Worm (Caenorhabditis elegans) whole organism, L2 larva: ENCODE measurements around the gene F07F6.1.
A peak's percentile ranks its signal among the peaks of the same experiment; 100 is the strongest.

ENCODE experiments used
- C34F6.9 ChIP-seq: fragments of 150-350 bp; optimal IDR thresholded peaks from 2 replicates; lab custom pipeline; 2014; ENCODE audit warnings: missing biosample characterization, missing genetic modification characterization
- F13H6.1 ChIP-seq: sonication (generic microtip); optimal IDR thresholded peaks from 2 replicates; lab custom pipeline; 2016; ENCODE audit warnings: missing genetic modification characterization, missing compliant biosample characterization
- R02D3.7 ChIP-seq: fragments of 150-350 bp; optimal IDR thresholded peaks from 2 replicates; lab custom pipeline; 2014; ENCODE audit warnings: missing biosample characterization, missing genetic modification characterization
- Y55F3AM.14 ChIP-seq: fragments of 200-800 bp; sonication (Bioruptor generic); optimal IDR thresholded peaks from 2 replicates; lab custom pipeline; 2018; ENCODE audit warnings: mild to moderate bottlenecking, missing genetic modification characterization, missing compliant biosample characterization
- ZK546.5 ChIP-seq: sonication (generic microtip); optimal IDR thresholded peaks from 2 replicates; lab custom pipeline; 2017; ENCODE audit warnings: missing biosample characterization, missing genetic modification characterization
- alr-1 ChIP-seq: fragments of 150-350 bp; optimal IDR thresholded peaks from 2 replicates; lab custom pipeline; 2014; ENCODE audit warnings: missing biosample characterization, missing genetic modification characterization
- ama-1 ChIP-seq: fragments of 150-350 bp; optimal IDR thresholded peaks from 2 replicates; lab custom pipeline; 2018; ENCODE audit warnings: inconsistent platforms
- crh-2 ChIP-seq: sonication (generic microtip); optimal IDR thresholded peaks from 2 replicates; lab custom pipeline; 2017; ENCODE audit warnings: missing biosample characterization, missing genetic modification characterization
- dmd-4 ChIP-seq: sonication (generic microtip); optimal IDR thresholded peaks from 2 replicates; lab custom pipeline; 2017; ENCODE audit warnings: missing biosample characterization, missing genetic modification characterization
- elt-3 ChIP-seq: sonication (generic microtip); optimal IDR thresholded peaks from 2 replicates; lab custom pipeline; 2017; ENCODE audit warnings: missing biosample characterization, missing genetic modification characterization
- fos-1 ChIP-seq: fragments of 150-350 bp; optimal IDR thresholded peaks from 2 replicates; lab custom pipeline; 2014; ENCODE audit warnings: missing biosample characterization, missing genetic modification characterization
- lin-11 ChIP-seq: fragments of 150-350 bp; sonication (generic microtip); optimal IDR thresholded peaks from 2 replicates; lab custom pipeline; 2014; ENCODE audit warnings: missing biosample characterization, missing genetic modification characterization, inconsistent platforms, mixed read lengths
- lin-39 ChIP-seq: fragments of 150-350 bp; optimal IDR thresholded peaks from 2 replicates; lab custom pipeline; 2014; ENCODE audit warnings: missing biosample characterization, missing genetic modification reagents, missing genetic modification characterization
- lsy-2 ChIP-seq, 2 experiments: fragments of 150-350 bp in 1 of 2; sonication (generic microtip) in 1 of 2; optimal IDR thresholded peaks; 2 replicates each; lab custom pipeline; 2014 to 2017; ENCODE audit warnings: missing biosample characterization in 2 of 2, missing genetic modification characterization in 2 of 2
- mab-5 ChIP-seq: fragments of 150-350 bp; optimal IDR thresholded peaks from 2 replicates; lab custom pipeline; 2014; ENCODE audit warnings: missing biosample characterization, missing genetic modification characterization
- mdl-1 ChIP-seq, 2 experiments: fragments of 150-350 bp in 1 of 2; sonication (generic microtip) in 1 of 2; optimal IDR thresholded peaks; 2 replicates each; lab custom pipeline; 2017; ENCODE audit warnings: missing biosample characterization in 2 of 2, missing genetic modification characterization in 2 of 2
- nhr-11 ChIP-seq: fragments of 150-350 bp; optimal IDR thresholded peaks from 2 replicates; lab custom pipeline; 2014; ENCODE audit warnings: missing biosample characterization, missing genetic modification characterization
- nhr-12 ChIP-seq: fragments of 150-350 bp; optimal IDR thresholded peaks from 2 replicates; lab custom pipeline; 2014; ENCODE audit warnings: missing biosample characterization, missing genetic modification characterization
- nhr-129 ChIP-seq: fragments of 150-350 bp; optimal IDR thresholded peaks from 2 replicates; lab custom pipeline; 2014; ENCODE audit warnings: missing biosample characterization, missing genetic modification characterization
- nhr-21 ChIP-seq: fragments of 150-350 bp; optimal IDR thresholded peaks from 2 replicates; lab custom pipeline; 2014; ENCODE audit warnings: missing biosample characterization, missing genetic modification characterization
- nhr-23 ChIP-seq: fragments of 150-350 bp; optimal IDR thresholded peaks from 2 replicates; lab custom pipeline; 2014; ENCODE audit warnings: missing biosample characterization, missing genetic modification reagents, missing genetic modification characterization
- nhr-237 ChIP-seq: fragments of 150-350 bp; optimal IDR thresholded peaks from 2 replicates; lab custom pipeline; 2014; ENCODE audit warnings: missing biosample characterization, missing genetic modification characterization
- nhr-25 ChIP-seq: fragments of 150-350 bp; sonication (generic microtip); optimal IDR thresholded peaks from 3 replicates; lab custom pipeline; 2014; ENCODE audit warnings: missing biosample characterization, missing genetic modification characterization
- nhr-6 ChIP-seq: fragments of 150-350 bp; optimal IDR thresholded peaks from 2 replicates; lab custom pipeline; 2014; ENCODE audit warnings: missing biosample characterization, missing genetic modification characterization
- sem-4 ChIP-seq: fragments of 150-350 bp; optimal IDR thresholded peaks from 2 replicates; lab custom pipeline; 2014; ENCODE audit warnings: missing biosample characterization, missing genetic modification reagents, missing genetic modification characterization
- sma-3 ChIP-seq: sonication (generic microtip); optimal IDR thresholded peaks from 2 replicates; lab custom pipeline; 2016; ENCODE audit warnings: missing genetic modification reagents, missing genetic modification characterization, missing compliant biosample characterization
- sma-9 ChIP-seq, 2 experiments: fragments of 150-350 bp in 1 of 2; sonication (generic microtip) in 1 of 2; optimal IDR thresholded peaks; 2 replicates each; lab custom pipeline; 2014 to 2016; ENCODE audit warnings: missing genetic modification characterization in 2 of 2, mild to moderate bottlenecking in 1 of 2, missing biosample characterization in 1 of 2, missing compliant biosample characterization in 1 of 2, missing genetic modification reagents in 1 of 2, moderate library complexity in 1 of 2
- snpc-4 ChIP-seq: fragments of 150-350 bp; optimal IDR thresholded peaks from 2 replicates; lab custom pipeline; 2014; ENCODE audit warnings: missing biosample characterization, missing genetic modification characterization
- unc-39 ChIP-seq: fragments of 150-350 bp; optimal IDR thresholded peaks from 2 replicates; lab custom pipeline; 2014; ENCODE audit warnings: missing biosample characterization, missing genetic modification characterization
- unc-55 ChIP-seq: fragments of 150-350 bp; sonication (generic microtip); optimal IDR thresholded peaks from 3 replicates; lab custom pipeline; 2014; ENCODE audit warnings: missing biosample characterization, missing genetic modification reagents, missing genetic modification characterization
- zag-1 ChIP-seq: fragments of 150-350 bp; optimal IDR thresholded peaks from 2 replicates; lab custom pipeline; 2014; ENCODE audit warnings: missing biosample characterization, missing genetic modification characterization
- ztf-1 ChIP-seq: fragments of 200-800 bp; sonication (Bioruptor generic); conservative IDR thresholded peaks from 2 replicates; pipeline ENCODE4 v1.3.6; 2022; ENCODE audit warnings: missing genetic modification characterization, missing compliant biosample characterization
- ztf-11 ChIP-seq: sonication (generic microtip); optimal IDR thresholded peaks from 2 replicates; lab custom pipeline; 2017; ENCODE audit warnings: missing biosample characterization, missing genetic modification characterization
- ztf-4 ChIP-seq: fragments of 150-350 bp; optimal IDR thresholded peaks from 2 replicates; lab custom pipeline; 2014; ENCODE audit warnings: missing biosample characterization, missing genetic modification characterization

Gene F07F6.1

ce11 chrII:5417905-5418304 is 19.8 kb upstream of the F07F6.1 start:
- TF ChIP-seq C34F6.9 (tag; lab: Kevin White, UChicago): no peak
- no peak for TF ChIP-seq unc-39 (tag; lab: Kevin White, UChicago)
- TF ChIP-seq sma-9 (GFP tag; optimal IDR thresholded peaks at IDR 0.05; lab: Kevin White, UChicago): no peak
- TF ChIP-seq sma-9 (tag; optimal IDR thresholded peaks at IDR 0.05; lab: Kevin White, UChicago): no peak
- no peak for TF ChIP-seq mab-5 (tag; lab: Kevin White, UChicago)
- TF ChIP-seq unc-55: no peak
- TF ChIP-seq sma-3: no peak
- TF ChIP-seq fos-1 (tag; lab: Kevin White, UChicago): no peak
- no peak for TF ChIP-seq crh-2 (tag; lab: Kevin White, UChicago)
- no peak for TF ChIP-seq ztf-1 (GFP tag; lab: Robert Waterston, UW)
- TF ChIP-seq zag-1 (tag; lab: Kevin White, UChicago): no peak
- TF ChIP-seq lin-11 (tag; lab: Kevin White, UChicago): no peak
- no peak for TF ChIP-seq F13H6.1 (tag; lab: Kevin White, UChicago)
- TF ChIP-seq ama-1 (lab: Kevin White, UChicago): no peak
- TF ChIP-seq mdl-1 (tag; optimal IDR thresholded peaks at IDR 0.05; lab: Kevin White, UChicago): no peak
- TF ChIP-seq R02D3.7 (tag; lab: Kevin White, UChicago): no peak
- no peak for TF ChIP-seq sem-4 (tag; lab: Kevin White, UChicago)
- no peak for TF ChIP-seq dmd-4 (tag; lab: Kevin White, UChicago)

ce11 chrII:5418317-5418716 is 19.4 kb upstream of the F07F6.1 start:
- no peak for TF ChIP-seq lin-11 (tag; lab: Kevin White, UChicago)
- no peak for TF ChIP-seq Y55F3AM.14 (GFP tag; lab: Kevin White, UChicago)
- no peak for TF ChIP-seq nhr-12 (tag; lab: Kevin White, UChicago)
- TF ChIP-seq alr-1 (tag; lab: Kevin White, UChicago): no peak

ce11 chrII:5418929-5419328 is 18.8 kb upstream of the F07F6.1 start, which contains the start of gene EEED8.15:
EEED8.15 (plus strand) TSS chrII:5419229.
- TF ChIP-seq nhr-23 (no peak), ztf-4 (tag; lab: Kevin White, UChicago) (no peak), unc-39 (tag; lab: Kevin White, UChicago) (no peak), lin-39 (tag; lab: Kevin White, UChicago) (no peak), nhr-129 (no peak), F13H6.1 (tag; lab: Kevin White, UChicago) (no peak), nhr-237 (tag; lab: Kevin White, UChicago) (no peak), nhr-11 (no peak), elt-3 (tag; lab: Kevin White, UChicago) (no peak), sma-3 (no peak), ztf-11 (tag; lab: Kevin White, UChicago) (no peak), crh-2 (tag; lab: Kevin White, UChicago) (no peak)

ce11 chrII:5420947-5421614 is 16.6 kb upstream of the F07F6.1 start, which contains the start of gene tofu-6:
tofu-6 (plus strand) TSS chrII:5421248.
- TF ChIP-seq C34F6.9 (tag; lab: Kevin White, UChicago): peak; percentile 9
- peak in 1 of 2 experiments; percentile 93 for TF ChIP-seq lsy-2 (tag; optimal IDR thresholded peaks at IDR 0.05; lab: Kevin White, UChicago)
- TF ChIP-seq sma-3: no peak
- no peak for TF ChIP-seq snpc-4

- peak; percentile 13 for TF ChIP-seq nhr-25 (tag; lab: Kevin White, UChicago)
- peak; percentile 12 for TF ChIP-seq ztf-4 (tag; lab: Kevin White, UChicago)
- TF ChIP-seq lin-11 (tag; lab: Kevin White, UChicago): no peak
- TF ChIP-seq lsy-2 (tag; optimal IDR thresholded peaks at IDR 0.05; lab: Kevin White, UChicago): peak in 1 of 2 experiments; percentile 33
- TF ChIP-seq sem-4 (tag; lab: Kevin White, UChicago): peak; percentile 7
Measured at ce11 chrII:5423832-5424231, 13.9 kb upstream of the F07F6.1 start, which contains the start of gene F07F6.7. F07F6.7 (minus strand) TSS chrII:5423858.

ce11 chrII:5425633-5426032 is 12.1 kb upstream of the F07F6.1 start, which contains the start of gene F07F6.8:
F07F6.8 (minus strand) TSS chrII:5425733.
- TF ChIP-seq nhr-21 (tag; lab: Kevin White, UChicago) (no peak), nhr-6 (tag; lab: Kevin White, UChicago) (no peak), ZK546.5 (no peak), alr-1 (tag; lab: Kevin White, UChicago) (no peak), F13H6.1 (tag; lab: Kevin White, UChicago) (no peak), lin-11 (tag; lab: Kevin White, UChicago) (no peak), crh-2 (tag; lab: Kevin White, UChicago) (no peak), unc-39 (tag; lab: Kevin White, UChicago) (no peak), nhr-25 (tag; lab: Kevin White, UChicago) (no peak), dmd-4 (tag; lab: Kevin White, UChicago) (no peak)
